Worm (Caenorhabditis elegans) whole organism, L2 larva: ENCODE measurements around the gene C36C5.4.

Source experiments
- C34F6.9 ChIP-seq: fragments of 150-350 bp; optimal IDR thresholded peaks from 2 replicates; lab custom pipeline; 2014; ENCODE audit warnings: missing biosample characterization, missing genetic modification characterization
- F13H6.1 ChIP-seq: sonication (generic microtip); optimal IDR thresholded peaks from 2 replicates; lab custom pipeline; 2016; ENCODE audit warnings: missing genetic modification characterization, missing compliant biosample characterization
- R02D3.7 ChIP-seq: fragments of 150-350 bp; optimal IDR thresholded peaks from 2 replicates; lab custom pipeline; 2014; ENCODE audit warnings: missing biosample characterization, missing genetic modification characterization
- Y55F3AM.14 ChIP-seq: fragments of 200-800 bp; sonication (Bioruptor generic); optimal IDR thresholded peaks from 2 replicates; lab custom pipeline; 2018; ENCODE audit warnings: mild to moderate bottlenecking, missing genetic modification characterization, missing compliant biosample characterization
- ZK546.5 ChIP-seq: sonication (generic microtip); optimal IDR thresholded peaks from 2 replicates; lab custom pipeline; 2017; ENCODE audit warnings: missing biosample characterization, missing genetic modification characterization
- aly-2 ChIP-seq: fragments of 150-350 bp; optimal IDR thresholded peaks from 2 replicates; lab custom pipeline; 2014; ENCODE audit warnings: missing biosample characterization, missing genetic modification characterization
- ama-1 ChIP-seq: fragments of 150-350 bp; optimal IDR thresholded peaks from 2 replicates; lab custom pipeline; 2018; ENCODE audit warnings: inconsistent platforms
- blmp-1 ChIP-seq: sonication (generic microtip); optimal IDR thresholded peaks from 2 replicates; lab custom pipeline; 2017; ENCODE audit warnings: missing genetic modification characterization, mild to moderate bottlenecking, missing compliant biosample characterization, antibody characterized with exemption, moderate library complexity; ENCODE audit not compliant: insufficient read depth
- ceh-82 ChIP-seq: fragments of 150-350 bp; optimal IDR thresholded peaks from 2 replicates; lab custom pipeline; 2014; ENCODE audit warnings: missing biosample characterization, missing genetic modification characterization
- egl-27 ChIP-seq: sonication (generic microtip); optimal IDR thresholded peaks from 3 replicates; lab custom pipeline; 2017; ENCODE audit warnings: missing biosample characterization, missing genetic modification reagents, missing genetic modification characterization
- fos-1 ChIP-seq: fragments of 150-350 bp; optimal IDR thresholded peaks from 2 replicates; lab custom pipeline; 2014; ENCODE audit warnings: missing biosample characterization, missing genetic modification characterization
- lin-11 ChIP-seq: fragments of 150-350 bp; sonication (generic microtip); optimal IDR thresholded peaks from 2 replicates; lab custom pipeline; 2014; ENCODE audit warnings: missing biosample characterization, missing genetic modification characterization, inconsistent platforms, mixed read lengths
- lsy-2 ChIP-seq, 2 experiments: fragments of 150-350 bp in 1 of 2; sonication (generic microtip) in 1 of 2; optimal IDR thresholded peaks; 2 replicates each; lab custom pipeline; 2014 to 2017; ENCODE audit warnings: missing biosample characterization in 2 of 2, missing genetic modification characterization in 2 of 2
- mab-5 ChIP-seq: fragments of 150-350 bp; optimal IDR thresholded peaks from 2 replicates; lab custom pipeline; 2014; ENCODE audit warnings: missing biosample characterization, missing genetic modification characterization
- mbf-1 ChIP-seq: sonication (generic microtip); optimal IDR thresholded peaks from 2 replicates; lab custom pipeline; 2017; ENCODE audit warnings: missing biosample characterization, missing genetic modification characterization
- nhr-10 ChIP-seq: sonication (generic microtip); optimal IDR thresholded peaks from 2 replicates; lab custom pipeline; 2017; ENCODE audit warnings: missing biosample characterization, missing genetic modification characterization
- nhr-11 ChIP-seq: fragments of 150-350 bp; optimal IDR thresholded peaks from 2 replicates; lab custom pipeline; 2014; ENCODE audit warnings: missing biosample characterization, missing genetic modification characterization
- nhr-21 ChIP-seq: fragments of 150-350 bp; optimal IDR thresholded peaks from 2 replicates; lab custom pipeline; 2014; ENCODE audit warnings: missing biosample characterization, missing genetic modification characterization
- nhr-237 ChIP-seq: fragments of 150-350 bp; optimal IDR thresholded peaks from 2 replicates; lab custom pipeline; 2014; ENCODE audit warnings: missing biosample characterization, missing genetic modification characterization
- nhr-25 ChIP-seq: fragments of 150-350 bp; sonication (generic microtip); optimal IDR thresholded peaks from 3 replicates; lab custom pipeline; 2014; ENCODE audit warnings: missing biosample characterization, missing genetic modification characterization
- sem-4 ChIP-seq: fragments of 150-350 bp; optimal IDR thresholded peaks from 2 replicates; lab custom pipeline; 2014; ENCODE audit warnings: missing biosample characterization, missing genetic modification reagents, missing genetic modification characterization
- skn-1 ChIP-seq: sonication (generic microtip); optimal IDR thresholded peaks from 2 replicates; lab custom pipeline; 2017; ENCODE audit warnings: missing biosample characterization, missing genetic modification characterization
- sma-3 ChIP-seq: sonication (generic microtip); optimal IDR thresholded peaks from 2 replicates; lab custom pipeline; 2016; ENCODE audit warnings: missing genetic modification reagents, missing genetic modification characterization, missing compliant biosample characterization
- snpc-4 ChIP-seq: fragments of 150-350 bp; optimal IDR thresholded peaks from 2 replicates; lab custom pipeline; 2014; ENCODE audit warnings: missing biosample characterization, missing genetic modification characterization
- unc-55 ChIP-seq: fragments of 150-350 bp; sonication (generic microtip); optimal IDR thresholded peaks from 3 replicates; lab custom pipeline; 2014; ENCODE audit warnings: missing biosample characterization, missing genetic modification reagents, missing genetic modification characterization
- unc-62 ChIP-seq: fragments of 150-350 bp; optimal IDR thresholded peaks from 2 replicates; lab custom pipeline; 2014; ENCODE audit warnings: missing biosample characterization, missing genetic modification reagents, missing genetic modification characterization
- zag-1 ChIP-seq: fragments of 150-350 bp; optimal IDR thresholded peaks from 2 replicates; lab custom pipeline; 2014; ENCODE audit warnings: missing biosample characterization, missing genetic modification characterization
- ztf-4 ChIP-seq: fragments of 150-350 bp; optimal IDR thresholded peaks from 2 replicates; lab custom pipeline; 2014; ENCODE audit warnings: missing biosample characterization, missing genetic modification characterization

The C36C5.4 gene

ce11 chrV:3196832-3197329 is 30.5 kb downstream of the C36C5.4 start, which contains the start of the genes Y73C8B.1 and Y73C8B.5 (continued):
- TF ChIP-seq R02D3.7 (no peak), unc-62 (no peak), egl-27 (tag; lab: Kevin White, UChicago) (no peak), nhr-237 (tag; lab: Kevin White, UChicago) (no peak)

ce11 chrV:3200323-3200722 is 34.0 kb downstream of the C36C5.4 start, which contains the start of gene K08D9.4:
Gene K08D9.4, minus strand, starts transcription at chrV:3200423.
- no peak for TF ChIP-seq aly-2 (tag; lab: Kevin White, UChicago)
- no peak for TF ChIP-seq egl-27 (tag; lab: Kevin White, UChicago)
- TF ChIP-seq ama-1 (lab: Kevin White, UChicago), result no peak

ce11 chrV:3204433-3204832 is 38.1 kb downstream of the C36C5.4 start:
- no peak for TF ChIP-seq snpc-4 (tag; lab: Kevin White, UChicago)
- no peak for TF ChIP-seq zag-1
- no peak for TF ChIP-seq mbf-1
- TF ChIP-seq lin-11 (tag; lab: Kevin White, UChicago), result no peak
- no peak for TF ChIP-seq ceh-82 (tag; lab: Kevin White, UChicago)

- TF ChIP-seq unc-55 (GFP tag; lab: Kevin White, UChicago) (peak; percentile 8), sma-3 (no peak)
Measured at ce11 chrV:3208940-3209339, 42.6 kb downstream of the C36C5.4 start.

ce11 chrV:3210147-3210546 is 43.8 kb downstream of the C36C5.4 start, which contains the start of gene apx-1:
Gene apx-1, plus strand, starts transcription at chrV:3210196.
- TF ChIP-seq ztf-4 (tag; lab: Kevin White, UChicago) (no peak), lin-11 (tag; lab: Kevin White, UChicago) (no peak), lsy-2 (tag; optimal IDR thresholded peaks at IDR 0.05; lab: Kevin White, UChicago) (no peak), nhr-21 (tag; lab: Kevin White, UChicago) (no peak), nhr-11 (tag; lab: Kevin White, UChicago) (no peak), nhr-10 (no peak), fos-1 (tag; lab: Kevin White, UChicago) (no peak), unc-55 (GFP tag; lab: Kevin White, UChicago) (no peak), egl-27 (tag; lab: Kevin White, UChicago) (no peak), mbf-1 (no peak), nhr-25 (tag; lab: Kevin White, UChicago) (no peak), sem-4 (tag; lab: Kevin White, UChicago) (no peak), skn-1 (no peak), F13H6.1 (no peak), ZK546.5 (no peak), ceh-82 (tag; lab: Kevin White, UChicago) (no peak), mab-5 (no peak), Y55F3AM.14 (GFP tag; lab: Kevin White, UChicago) (no peak), blmp-1 (no peak), C34F6.9 (tag; lab: Kevin White, UChicago) (no peak)
